Worm (Caenorhabditis elegans) whole organism, young adult: ENCODE measurements around the gene clec-181.

Experiments used
- B0035.1 ChIP-seq: sonication (generic microtip); optimal IDR thresholded peaks from 2 replicates; lab custom pipeline; 2016; ENCODE audit warnings: missing genetic modification characterization, mild to moderate bottlenecking, missing compliant biosample characterization, missing genotype, missing genetic modification reagents
- bed-2 ChIP-seq: fragments of 200-800 bp; sonication (Bioruptor generic); IDR thresholded peaks from 2 replicates; pipeline ENCODE4 v1.3.6; 2022; ENCODE audit warnings: missing genetic modification reagents, missing genetic modification characterization, missing compliant biosample characterization
- ccch-3 ChIP-seq: fragments of 200-800 bp; sonication (Bioruptor generic); optimal IDR thresholded peaks from 2 replicates; lab custom pipeline; 2018; ENCODE audit warnings: mild to moderate bottlenecking, missing genetic modification characterization, missing compliant biosample characterization
- ceh-79 ChIP-seq: sonication (generic microtip); optimal IDR thresholded peaks from 2 replicates; lab custom pipeline; 2017; ENCODE audit warnings: mild to moderate bottlenecking, missing genetic modification characterization, missing compliant biosample characterization
- chd-7 ChIP-seq: sonication (generic microtip); optimal IDR thresholded peaks from 2 replicates; lab custom pipeline; 2016; ENCODE audit warnings: mild to moderate bottlenecking, missing genetic modification characterization, moderate library complexity, missing compliant biosample characterization
- hlh-26 ChIP-seq: fragments of 200-800 bp; sonication (Bioruptor generic); conservative IDR thresholded peaks from 2 replicates; pipeline ENCODE4 v1.3.6; 2022; ENCODE audit warnings: missing genetic modification reagents, missing genetic modification characterization, missing compliant biosample characterization
- nfya-1 ChIP-seq: sonication (generic microtip); optimal IDR thresholded peaks from 2 replicates; lab custom pipeline; 2017; ENCODE audit warnings: antibody characterized with exemption, missing compliant biosample characterization, missing genetic modification characterization, borderline replicate concordance; ENCODE audit not compliant: insufficient read depth
- nhr-120 ChIP-seq: fragments of 200-800 bp; sonication (Bioruptor generic); IDR thresholded peaks from 2 replicates; pipeline ENCODE4 v1.3.6; 2022; ENCODE audit warnings: missing genetic modification characterization, missing compliant biosample characterization
- tbp1 ChIP-seq: fragments of 200-800 bp; sonication (Bioruptor generic); optimal IDR thresholded peaks from 2 replicates; lab custom pipeline; 2018; ENCODE audit warnings: mild to moderate bottlenecking, missing genetic modification characterization, missing compliant biosample characterization
- unc-62 ChIP-seq: fragments of 150-350 bp; optimal IDR thresholded peaks from 2 replicates; lab custom pipeline; 2014; ENCODE audit warnings: missing biosample characterization, missing genetic modification reagents, missing genetic modification characterization

- no peak for TF ChIP-seq unc-62 (GFP tag; lab: Kevin White, UChicago)
- no peak for TF ChIP-seq ceh-79 (tag; lab: Kevin White, UChicago)
- TF ChIP-seq ccch-3, result no peak
- TF ChIP-seq hlh-26 (GFP tag; lab: Robert Waterston, UW), result no peak
- no peak for TF ChIP-seq B0035.1
- TF ChIP-seq bed-2 (GFP tag; lab: Robert Waterston, UW), result no peak
- peak; percentile 23 for TF ChIP-seq tbp1 (GFP tag; lab: Kevin White, UChicago)
- TF ChIP-seq chd-7 (tag; lab: Kevin White, UChicago), result peak; percentile 42
- no peak for TF ChIP-seq nhr-120 (GFP tag; lab: Robert Waterston, UW)
- no peak for TF ChIP-seq nfya-1 (tag; lab: Kevin White, UChicago)
Observed at ce11 chrIV:8585076-8586033, 10.5 kb upstream of the clec-181 start, which contains the start of gene catp-7.
